Worm (Caenorhabditis elegans) whole organism, L3 larva: Measurements from ENCODE around the gene T01D1.8.

ENCODE experiments used
- ceh-16 ChIP-seq: sonication (generic microtip); optimal IDR thresholded peaks from 2 replicates; lab custom pipeline; 2017; ENCODE audit warnings: missing biosample characterization, missing genetic modification characterization
- daf-12 ChIP-seq: fragments of 150-350 bp; optimal IDR thresholded peaks from 2 replicates; lab custom pipeline; 2014; ENCODE audit warnings: missing biosample characterization, missing genetic modification reagents, missing genetic modification characterization
- elt-1 ChIP-seq: fragments of 150-350 bp; optimal IDR thresholded peaks from 2 replicates; lab custom pipeline; 2014; ENCODE audit warnings: missing biosample characterization, missing genetic modification characterization
- lin-15B ChIP-seq: fragments of 150-350 bp; optimal IDR thresholded peaks from 2 replicates; lab custom pipeline; 2014; ENCODE audit warnings: missing biosample characterization, missing genetic modification characterization
- nhr-12 ChIP-seq: fragments of 150-350 bp; optimal IDR thresholded peaks from 2 replicates; lab custom pipeline; 2014; ENCODE audit warnings: missing biosample characterization, missing genetic modification characterization
- nhr-76 ChIP-seq: fragments of 150-350 bp; sonication (generic microtip); optimal IDR thresholded peaks from 5 replicates; lab custom pipeline; 2014; ENCODE audit warnings: missing biosample characterization, missing genetic modification characterization
- pqm-1 ChIP-seq: fragments of 150-350 bp; optimal IDR thresholded peaks from 2 replicates; lab custom pipeline; 2017; ENCODE audit warnings: missing biosample characterization, missing genetic modification characterization, inconsistent platforms
- snpc-4 ChIP-seq: fragments of 150-350 bp; optimal IDR thresholded peaks from 2 replicates; lab custom pipeline; 2014; ENCODE audit warnings: missing biosample characterization, missing genetic modification characterization
- unc-39 ChIP-seq: sonication (generic microtip); optimal IDR thresholded peaks from 4 replicates; lab custom pipeline; 2017; ENCODE audit warnings: missing biosample characterization, missing genetic modification characterization
- unc-62 ChIP-seq: fragments of 150-350 bp; sonication (generic microtip); optimal IDR thresholded peaks from 4 replicates; lab custom pipeline; 2014; ENCODE audit warnings: missing biosample characterization, missing genetic modification reagents, missing genetic modification characterization
- zag-1 ChIP-seq: fragments of 150-350 bp; optimal IDR thresholded peaks from 2 replicates; lab custom pipeline; 2014; ENCODE audit warnings: missing biosample characterization, missing genetic modification characterization

DNA sequence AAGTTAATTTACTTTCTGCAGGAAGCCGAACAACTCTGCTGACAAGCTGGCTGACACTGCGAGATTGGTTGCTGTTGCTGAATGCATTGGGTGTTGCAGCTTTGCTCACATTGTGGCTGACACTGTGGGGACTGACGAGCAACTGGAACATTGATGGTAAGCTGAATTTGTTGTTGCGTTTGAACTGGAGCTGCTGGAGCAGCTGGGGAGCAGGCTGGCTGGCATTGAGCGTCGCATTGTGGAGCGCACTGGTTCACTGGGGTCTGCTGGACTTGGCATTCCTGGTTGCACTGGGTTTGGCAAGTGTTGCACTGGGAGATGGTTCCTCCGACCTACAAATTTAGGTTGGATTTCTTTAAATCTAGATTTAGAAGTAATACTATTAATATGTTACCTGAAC, 6.0 kb downstream of the T01D1.8 start:
- no peak for TF ChIP-seq zag-1 (tag; lab: Kevin White, UChicago)
- TF ChIP-seq snpc-4 (tag; lab: Kevin White, UChicago): no peak
- no peak for TF ChIP-seq nhr-76
- no peak for TF ChIP-seq nhr-12
- TF ChIP-seq unc-62 (GFP tag; lab: Kevin White, UChicago): no peak
- no peak for TF ChIP-seq unc-39 (tag; lab: Kevin White, UChicago)
- no peak for TF ChIP-seq daf-12 (tag; lab: Kevin White, UChicago)
- no peak for TF ChIP-seq lin-15B (tag; lab: Kevin White, UChicago)
- TF ChIP-seq ceh-16 (tag; lab: Kevin White, UChicago): no peak
- TF ChIP-seq elt-1 (tag; lab: Kevin White, UChicago): no peak
- TF ChIP-seq pqm-1 (tag; lab: Kevin White, UChicago): no peak
